Worm (Caenorhabditis elegans) whole organism, young adult: ENCODE measurements around the gene Y25C1A.6.

Experiments used
- B0035.1 ChIP-seq: sonication (generic microtip); optimal IDR thresholded peaks from 2 replicates; lab custom pipeline; 2016; ENCODE audit warnings: missing genetic modification characterization, mild to moderate bottlenecking, missing compliant biosample characterization, missing genotype, missing genetic modification reagents
- B0336.3 ChIP-seq: fragments of 200-800 bp; sonication (Bioruptor generic); IDR thresholded peaks from 2 replicates; pipeline ENCODE4 v1.3.6; 2022; ENCODE audit warnings: missing genetic modification characterization, missing compliant biosample characterization
- C06A6.2 ChIP-seq: fragments of 200-800 bp; sonication (Bioruptor generic); conservative IDR thresholded peaks from 2 replicates; pipeline ENCODE4 v1.3.6; 2022; ENCODE audit warnings: missing genetic modification characterization, missing compliant biosample characterization
- F10E7.11 ChIP-seq: sonication (generic microtip); optimal IDR thresholded peaks from 2 replicates; lab custom pipeline; 2017; ENCODE audit warnings: mild to moderate bottlenecking, missing genetic modification characterization, moderate library complexity, missing compliant biosample characterization
- F22D6.2 ChIP-seq: sonication (generic microtip); optimal IDR thresholded peaks from 2 replicates; lab custom pipeline; 2016; ENCODE audit warnings: mild to moderate bottlenecking, missing genetic modification characterization, missing compliant biosample characterization
- F33H1.4 ChIP-seq: fragments of 200-800 bp; sonication (Bioruptor generic); IDR thresholded peaks from 2 replicates; pipeline ENCODE4 v1.3.6; 2022; ENCODE audit warnings: missing genetic modification reagents, missing genetic modification characterization, missing compliant biosample characterization
- F37B4.10 ChIP-seq: fragments of 200-800 bp; sonication (Bioruptor generic); IDR thresholded peaks from 2 replicates; pipeline ENCODE4 v1.3.6; 2022; ENCODE audit warnings: missing genetic modification characterization, missing compliant biosample characterization
- F39B2.1 ChIP-seq: fragments of 200-800 bp; sonication (Bioruptor generic); IDR thresholded peaks from 2 replicates; pipeline ENCODE4 v1.3.6; 2022; ENCODE audit warnings: missing genetic modification reagents, missing genetic modification characterization, missing compliant biosample characterization
- F49E8.2 ChIP-seq: sonication (generic microtip); optimal IDR thresholded peaks from 3 replicates; lab custom pipeline; 2017; ENCODE audit warnings: missing genetic modification characterization, mild to moderate bottlenecking, missing compliant biosample characterization, antibody characterized with exemption, moderate library complexity; ENCODE audit not compliant: insufficient read depth
- F57C9.4 ChIP-seq: sonication (generic microtip); optimal IDR thresholded peaks from 2 replicates; lab custom pipeline; 2017; ENCODE audit warnings: mild to moderate bottlenecking, missing genetic modification characterization, missing compliant biosample characterization
- K11D2.4 ChIP-seq: fragments of 200-800 bp; sonication (Bioruptor generic); IDR thresholded peaks from 2 replicates; pipeline ENCODE4 v1.3.6; 2022; ENCODE audit warnings: missing genetic modification reagents, missing genetic modification characterization, missing compliant biosample characterization
- Y67H2A.10 ChIP-seq: fragments of 200-800 bp; sonication (Bioruptor generic); conservative IDR thresholded peaks from 2 replicates; pipeline ENCODE4 v1.3.6; 2022; ENCODE audit warnings: missing genetic modification reagents, missing genetic modification characterization, missing compliant biosample characterization
- ZK185.1 ChIP-seq: sonication (generic microtip); optimal IDR thresholded peaks from 2 replicates; lab custom pipeline; 2016; ENCODE audit warnings: mild to moderate bottlenecking, missing genetic modification characterization, missing compliant biosample characterization; ENCODE audit not compliant: poor library complexity, severe bottlenecking
- aptf-2 ChIP-seq: fragments of 200-800 bp; sonication (Bioruptor generic); conservative IDR thresholded peaks from 2 replicates; pipeline ENCODE4 v1.3.6; 2022; ENCODE audit warnings: missing genetic modification reagents, missing genetic modification characterization, missing compliant biosample characterization
- aptf-3 ChIP-seq: fragments of 200-800 bp; sonication (Bioruptor generic); IDR thresholded peaks from 2 replicates; pipeline ENCODE4 v1.3.6; 2022; ENCODE audit warnings: missing genetic modification characterization, missing compliant biosample characterization
- athp-1 ChIP-seq: sonication (generic microtip); optimal IDR thresholded peaks from 2 replicates; lab custom pipeline; 2017; ENCODE audit warnings: mild to moderate bottlenecking, missing genetic modification characterization, missing compliant biosample characterization
- attf-5 ChIP-seq: fragments of 200-800 bp; sonication (Bioruptor generic); optimal IDR thresholded peaks from 2 replicates; lab custom pipeline; 2018; ENCODE audit warnings: mild to moderate bottlenecking, missing genetic modification characterization, missing compliant biosample characterization
- ccch-3 ChIP-seq: fragments of 200-800 bp; sonication (Bioruptor generic); optimal IDR thresholded peaks from 2 replicates; lab custom pipeline; 2018; ENCODE audit warnings: mild to moderate bottlenecking, missing genetic modification characterization, missing compliant biosample characterization
- cebp-1 ChIP-seq, 2 experiments: fragments of 200-800 bp in 1 of 2; sonication (Bioruptor generic) in 1 of 2; sonication (generic microtip) in 1 of 2; IDR thresholded peaks in 1 of 2; optimal IDR thresholded peaks in 1 of 2; 2 replicates each; pipeline versions ENCODE4 v1.3.6 to Lab custom; 2017 to 2022; ENCODE audit warnings: missing compliant biosample characterization in 2 of 2, missing genetic modification characterization in 2 of 2, mild to moderate bottlenecking in 1 of 2, missing genetic modification reagents in 1 of 2, moderate library complexity in 1 of 2
- cebp-2 ChIP-seq: fragments of 200-800 bp; sonication (Bioruptor generic); IDR thresholded peaks from 2 replicates; pipeline ENCODE4 v1.3.6; 2022; ENCODE audit warnings: missing genetic modification characterization, missing compliant biosample characterization
- ceh-79 ChIP-seq: sonication (generic microtip); optimal IDR thresholded peaks from 2 replicates; lab custom pipeline; 2017; ENCODE audit warnings: mild to moderate bottlenecking, missing genetic modification characterization, missing compliant biosample characterization
- die-1 ChIP-seq: sonication (generic microtip); optimal IDR thresholded peaks from 2 replicates; lab custom pipeline; 2016; ENCODE audit warnings: missing genotype, mild to moderate bottlenecking, missing genetic modification characterization, missing compliant biosample characterization
- hlh-12 ChIP-seq: sonication (generic microtip); optimal IDR thresholded peaks from 2 replicates; lab custom pipeline; 2016; ENCODE audit warnings: missing genetic modification characterization, missing compliant biosample characterization
- hmg-20 ChIP-seq: fragments of 200-800 bp; sonication (Bioruptor generic); IDR thresholded peaks from 2 replicates; pipeline ENCODE4 v1.3.6; 2022; ENCODE audit warnings: missing genetic modification reagents, missing genetic modification characterization, missing compliant biosample characterization
- hrde-1 ChIP-seq: sonication (generic microtip); optimal IDR thresholded peaks from 2 replicates; lab custom pipeline; 2016; ENCODE audit warnings: missing genetic modification characterization, mild to moderate bottlenecking, missing compliant biosample characterization, moderate library complexity, missing genotype, missing genetic modification reagents, borderline replicate concordance
- hsf-1 ChIP-seq: fragments of 200-800 bp; sonication (Bioruptor generic); IDR thresholded peaks from 2 replicates; pipeline ENCODE4 v1.3.6; 2022; ENCODE audit warnings: missing genetic modification reagents, missing genetic modification characterization, missing compliant biosample characterization
- let-607 ChIP-seq, 2 experiments: fragments of 200-800 bp in 1 of 2; sonication (Bioruptor generic) in 1 of 2; sonication (generic microtip) in 1 of 2; optimal IDR thresholded peaks; 2 replicates each; lab custom pipeline; 2016 to 2018; ENCODE audit warnings: mild to moderate bottlenecking in 2 of 2, missing compliant biosample characterization in 2 of 2, missing genetic modification characterization in 2 of 2, moderate library complexity in 2 of 2, missing genotype in 1 of 2
- lin-26 ChIP-seq: fragments of 200-800 bp; sonication (Bioruptor generic); IDR thresholded peaks from 2 replicates; pipeline ENCODE4 v1.3.6; 2022; ENCODE audit warnings: missing genetic modification reagents, missing genetic modification characterization, missing compliant biosample characterization
- mes-4 ChIP-seq: sonication (generic microtip); optimal IDR thresholded peaks from 2 replicates; lab custom pipeline; 2016; ENCODE audit warnings: missing genotype, missing genetic modification characterization, missing compliant biosample characterization
- nfya-1 ChIP-seq: sonication (generic microtip); optimal IDR thresholded peaks from 2 replicates; lab custom pipeline; 2017; ENCODE audit warnings: antibody characterized with exemption, missing compliant biosample characterization, missing genetic modification characterization, borderline replicate concordance; ENCODE audit not compliant: insufficient read depth
- nhr-120 ChIP-seq: fragments of 200-800 bp; sonication (Bioruptor generic); IDR thresholded peaks from 2 replicates; pipeline ENCODE4 v1.3.6; 2022; ENCODE audit warnings: missing genetic modification characterization, missing compliant biosample characterization
- nhr-80 ChIP-seq: sonication (generic microtip); optimal IDR thresholded peaks from 2 replicates; lab custom pipeline; 2016; ENCODE audit warnings: missing genetic modification characterization, missing compliant biosample characterization
- nhr-90 ChIP-seq: sonication (generic microtip); optimal IDR thresholded peaks from 2 replicates; lab custom pipeline; 2016; ENCODE audit warnings: missing genotype, mild to moderate bottlenecking, missing genetic modification characterization, missing compliant biosample characterization
- repo-1 ChIP-seq: sonication (generic microtip); optimal IDR thresholded peaks from 2 replicates; lab custom pipeline; 2017; ENCODE audit warnings: mild to moderate bottlenecking, missing genetic modification characterization, missing compliant biosample characterization
- rpc-1 ChIP-seq, 2 experiments: fragments of 150-350 bp in 1 of 2; sonication (generic microtip) in 1 of 2; optimal IDR thresholded peaks; 2 replicates each; lab custom pipeline; 2014 to 2018; ENCODE audit warnings: missing biosample characterization in 1 of 2, missing genetic modification characterization in 1 of 2, missing genetic modification reagents in 1 of 2, missing genotype in 1 of 2
- snpc-4 ChIP-seq, 5 experiments: fragments of 150-350 bp in 1 of 5; sonication (generic microtip) in 4 of 5; optimal IDR thresholded peaks; 2 replicates each; lab custom pipeline; 2014 to 2018; ENCODE audit warnings: missing genetic modification characterization in 5 of 5, missing biosample characterization in 3 of 5, antibody characterized with exemption in 2 of 5, mild to moderate bottlenecking in 2 of 5, missing compliant biosample characterization in 2 of 5, missing genotype in 2 of 5, moderate library complexity in 2 of 5, missing genetic modification reagents in 1 of 5
- somi-1 ChIP-seq: fragments of 200-800 bp; sonication (Bioruptor generic); optimal IDR thresholded peaks from 2 replicates; lab custom pipeline; 2018; ENCODE audit warnings: mild to moderate bottlenecking, missing genetic modification characterization, missing compliant biosample characterization
- sptf-2 ChIP-seq: fragments of 200-800 bp; sonication (Bioruptor generic); optimal IDR thresholded peaks from 2 replicates; lab custom pipeline; 2018; ENCODE audit warnings: mild to moderate bottlenecking, missing genetic modification characterization, missing compliant biosample characterization
- tlf-1 ChIP-seq: fragments of 200-800 bp; sonication (Bioruptor generic); optimal IDR thresholded peaks from 2 replicates; lab custom pipeline; 2018; ENCODE audit warnings: mild to moderate bottlenecking, missing genetic modification characterization, missing compliant biosample characterization
- ztf-22 ChIP-seq: fragments of 200-800 bp; sonication (Bioruptor generic); optimal IDR thresholded peaks from 2 replicates; lab custom pipeline; 2018; ENCODE audit warnings: mild to moderate bottlenecking, missing genetic modification characterization, moderate library complexity, missing compliant biosample characterization
- ztf-28 ChIP-seq: fragments of 200-800 bp; sonication (Bioruptor generic); IDR thresholded peaks from 2 replicates; pipeline ENCODE4 v1.3.6; 2022; ENCODE audit warnings: missing genetic modification reagents, missing genetic modification characterization, missing compliant biosample characterization
- ztf-3 ChIP-seq: fragments of 200-800 bp; sonication (Bioruptor generic); optimal IDR thresholded peaks from 2 replicates; lab custom pipeline; 2018; ENCODE audit warnings: mild to moderate bottlenecking, missing genetic modification characterization, missing compliant biosample characterization

Y25C1A.6 gene

ce11 chrII:3070182-3070581, 9.3 kb downstream of the Y25C1A.6 start:
- TF ChIP-seq ztf-3 (GFP tag; lab: Kevin White, UChicago): no peak
- no peak for TF ChIP-seq F39B2.1 (GFP tag; lab: Robert Waterston, UW)
- no peak for TF ChIP-seq die-1 (tag; lab: Kevin White, UChicago)
- TF ChIP-seq somi-1 (GFP tag; lab: Kevin White, UChicago): no peak
- no peak for TF ChIP-seq hrde-1
- TF ChIP-seq F57C9.4 (tag; lab: Kevin White, UChicago): no peak
- no peak for TF ChIP-seq aptf-3 (GFP tag; lab: Robert Waterston, UW)
- no peak for TF ChIP-seq snpc-4 (GFP tag; optimal IDR thresholded peaks at IDR 0.05; lab: Kevin White, UChicago)
- no peak for TF ChIP-seq snpc-4 (tag; optimal IDR thresholded peaks at IDR 0.05; lab: Kevin White, UChicago)
- TF ChIP-seq hlh-12 (tag; lab: Kevin White, UChicago): no peak
- TF ChIP-seq rpc-1 (optimal IDR thresholded peaks at IDR 0.05; lab: Kevin White, UChicago): no peak
- no peak for TF ChIP-seq rpc-1 (tag; optimal IDR thresholded peaks at IDR 0.05; lab: Kevin White, UChicago)
- no peak for TF ChIP-seq nhr-120 (GFP tag; lab: Robert Waterston, UW)
- TF ChIP-seq ztf-28: no peak
- no peak for TF ChIP-seq aptf-2 (GFP tag; lab: Robert Waterston, UW)

ce11 chrII:3071012-3071749, 10.3 kb downstream of the Y25C1A.6 start, which contains the start of gene Y25C1A.7:
Gene Y25C1A.7 (minus strand): TSS chrII:3071062.
- TF ChIP-seq aptf-3 (GFP tag; lab: Robert Waterston, UW): no peak
- no peak for TF ChIP-seq F33H1.4
- TF ChIP-seq B0336.3 (GFP tag; lab: Robert Waterston, UW): no peak
- peak; percentile 78 to 92 for TF ChIP-seq let-607 (tag; optimal IDR thresholded peaks at IDR 0.05; lab: Kevin White, UChicago)
- TF ChIP-seq, all 124 proteins: peak for 1

ce11 chrII:3076915-3077314, 16.0 kb downstream of the Y25C1A.6 start, which contains the start of gene Y25C1A.8:
Gene Y25C1A.8 (minus strand): TSS chrII:3076959.
- no peak for TF ChIP-seq ztf-22
- no peak for TF ChIP-seq hmg-20 (GFP tag; lab: Robert Waterston, UW)
- TF ChIP-seq F10E7.11: no peak
- no peak for TF ChIP-seq F39B2.1 (GFP tag; lab: Robert Waterston, UW)
- peak; percentile 91 for TF ChIP-seq repo-1 (tag; lab: Kevin White, UChicago)
- TF ChIP-seq tlf-1 (GFP tag; lab: Kevin White, UChicago): no peak
- TF ChIP-seq let-607 (tag; optimal IDR thresholded peaks at IDR 0.05; lab: Kevin White, UChicago): peak; percentile 97 to 98
- TF ChIP-seq attf-5 (GFP tag; lab: Kevin White, UChicago): peak; percentile 83
- no peak for TF ChIP-seq lin-26 (GFP tag; lab: Robert Waterston, UW)
- peak; percentile 41 for TF ChIP-seq nhr-80
- no peak for TF ChIP-seq nfya-1 (tag; lab: Kevin White, UChicago)
- TF ChIP-seq F49E8.2 (tag; lab: Kevin White, UChicago): peak; percentile 70
- peak; percentile 86 for TF ChIP-seq cebp-1 (GFP tag; IDR thresholded peaks at IDR 0.05; lab: Robert Waterston, UW)
- TF ChIP-seq cebp-1 (tag; optimal IDR thresholded peaks at IDR 0.05; lab: Kevin White, UChicago): peak; percentile 95
- TF ChIP-seq cebp-2 (GFP tag; lab: Robert Waterston, UW): no peak
- no peak; the same call in 1 of the 2 replicates for TF ChIP-seq K11D2.4
- no peak for TF ChIP-seq hlh-12 (tag; lab: Kevin White, UChicago)
- TF ChIP-seq ZK185.1 (tag; lab: Kevin White, UChicago): no peak
- no peak for TF ChIP-seq mes-4 (tag; lab: Kevin White, UChicago)
- no peak for TF ChIP-seq hsf-1 (GFP tag; lab: Robert Waterston, UW)
- TF ChIP-seq F37B4.10 (GFP tag; lab: Robert Waterston, UW): no peak
- TF ChIP-seq Y67H2A.10 (GFP tag; lab: Robert Waterston, UW): no peak
- TF ChIP-seq F57C9.4 (tag; lab: Kevin White, UChicago): peak; percentile 67
- peak; percentile 40 for TF ChIP-seq B0035.1 (tag; lab: Kevin White, UChicago)
- TF ChIP-seq ccch-3 (GFP tag; lab: Kevin White, UChicago): no peak
- TF ChIP-seq ceh-79 (tag; lab: Kevin White, UChicago): peak; percentile 9
- peak; percentile 70 for TF ChIP-seq F22D6.2
- TF ChIP-seq athp-1 (tag; lab: Kevin White, UChicago): peak; percentile 62
- TF ChIP-seq nhr-90: no peak
- no peak for TF ChIP-seq sptf-2 (GFP tag; lab: Kevin White, UChicago)
- peak; percentile 60; the same call in 1 of the 2 replicates for TF ChIP-seq C06A6.2 (GFP tag; lab: Robert Waterston, UW)
